Fruit fly (Drosophila melanogaster) whole organism, wandering third instar larva: ENCODE results near the gene rdog.

ENCODE experiments used
- Abd-B ChIP-seq: fragments of >200 bp; optimal IDR thresholded peaks from 2 replicates; lab custom pipeline; 2017; ENCODE audit warnings: missing biosample characterization, missing genetic modification characterization
- CG32264 ChIP-seq: fragments of 200-800 bp; sonication (Bioruptor generic); optimal IDR thresholded peaks from 2 replicates; lab custom pipeline; 2016; ENCODE audit warnings: missing biosample characterization, missing genetic modification characterization
- CG9705 ChIP-seq: fragments of 200-800 bp; sonication (Bioruptor generic); optimal IDR thresholded peaks from 2 replicates; lab custom pipeline; 2018; ENCODE audit warnings: missing biosample characterization, mild to moderate bottlenecking, missing genetic modification characterization
- CrebA ChIP-seq: fragments of 200-800 bp; sonication (Bioruptor generic); optimal IDR thresholded peaks from 2 replicates; lab custom pipeline; 2016; ENCODE audit warnings: missing biosample characterization, mild to moderate bottlenecking, missing genetic modification characterization, borderline replicate concordance
- Dfd ChIP-seq: fragments of >200 bp; optimal IDR thresholded peaks from 2 replicates; lab custom pipeline; 2017; ENCODE audit warnings: missing biosample characterization, missing genetic modification characterization
- Dif ChIP-seq: fragments of 200-275, 200-300 bp; sonication (Bioruptor generic); optimal IDR thresholded peaks from 2 replicates; lab custom pipeline; 2018; ENCODE audit warnings: missing biosample characterization, missing genetic modification characterization; ENCODE audit not compliant: partially characterized antibody
- GATAd ChIP-seq: sonication (Bioruptor generic); optimal IDR thresholded peaks from 2 replicates; lab custom pipeline; 2016; ENCODE audit warnings: missing biosample characterization, missing genetic modification characterization
- HLH106 ChIP-seq: fragments of 200-800 bp; optimal IDR thresholded peaks from 3 replicates; lab custom pipeline; 2019; ENCODE audit warnings: missing biosample characterization, mild to moderate bottlenecking, missing genetic modification characterization, moderate library complexity
- Hnf4 ChIP-seq: fragments of 200-800 bp; sonication (Bioruptor generic); optimal IDR thresholded peaks from 2 replicates; lab custom pipeline; 2016; ENCODE audit warnings: missing biosample characterization, mild to moderate bottlenecking, missing genetic modification characterization
- Hr78 ChIP-seq: fragments of >200 bp; optimal IDR thresholded peaks from 2 replicates; lab custom pipeline; 2017; ENCODE audit warnings: missing biosample characterization, missing genetic modification characterization
- Hr83 ChIP-seq: fragments of 200-300 bp; sonication (Bioruptor generic); optimal IDR thresholded peaks from 2 replicates; lab custom pipeline; 2016; ENCODE audit warnings: missing biosample characterization, mild to moderate bottlenecking, missing genetic modification characterization, moderate library complexity; ENCODE audit not compliant: poor library complexity, severe bottlenecking
- Jra ChIP-seq: sonication (Bioruptor generic); optimal IDR thresholded peaks from 2 replicates; lab custom pipeline; 2016; ENCODE audit warnings: missing biosample characterization, missing genetic modification characterization
- Mio ChIP-seq: sonication (Bioruptor generic); optimal IDR thresholded peaks from 2 replicates; lab custom pipeline; 2016; ENCODE audit warnings: missing biosample characterization, missing genetic modification characterization
- Myc ChIP-seq: fragments of >200 bp; optimal IDR thresholded peaks from 2 replicates; lab custom pipeline; 2017
- N ChIP-seq: fragments of >200 bp; optimal IDR thresholded peaks from 2 replicates; lab custom pipeline; 2018; ENCODE audit warnings: missing biosample characterization, missing external identifiers, missing genetic modification characterization
- OdsH ChIP-seq: fragments of 200-800 bp; sonication (Bioruptor generic); optimal IDR thresholded peaks from 2 replicates; lab custom pipeline; 2016; ENCODE audit warnings: missing biosample characterization, mild to moderate bottlenecking, missing genetic modification characterization
- Rel ChIP-seq, 2 experiments: fragments of 200-800 bp; sonication (Bioruptor generic) in 1 of 2; optimal IDR thresholded peaks; 2 replicates in 1 of 2; 3 replicates in 1 of 2; lab custom pipeline; 2016 to 2019; ENCODE audit warnings: mild to moderate bottlenecking in 2 of 2, missing biosample characterization in 2 of 2, missing genetic modification characterization in 2 of 2, moderate library complexity in 1 of 2
- Sp1 ChIP-seq: fragments of 200-800 bp; sonication (Bioruptor generic); optimal IDR thresholded peaks from 3 replicates; lab custom pipeline; 2019; ENCODE audit warnings: missing biosample characterization, mild to moderate bottlenecking, missing genetic modification characterization, moderate library complexity
- Vsx2 ChIP-seq: fragments of 200-300, 225-300 bp; sonication (Bioruptor generic); optimal IDR thresholded peaks from 2 replicates; lab custom pipeline; 2018; ENCODE audit warnings: missing biosample characterization, missing genetic modification characterization; ENCODE audit not compliant: partially characterized antibody
- br ChIP-seq: fragments of 200-800 bp; sonication (Bioruptor generic); optimal IDR thresholded peaks from 2 replicates; lab custom pipeline; 2016; ENCODE audit warnings: missing biosample characterization, missing genetic modification characterization
- brk ChIP-seq: fragments of 200-800 bp; sonication (Bioruptor generic); optimal IDR thresholded peaks from 2 replicates; lab custom pipeline; 2016; ENCODE audit warnings: missing biosample characterization, mild to moderate bottlenecking, missing genetic modification characterization
- dl ChIP-seq, 2 experiments: fragments of 175-275, 200-275 bp in 1 of 2; fragments of 200-275 bp in 1 of 2; sonication (Bioruptor generic); optimal IDR thresholded peaks; lab custom pipeline; 2018; ENCODE audit warnings: mild to moderate bottlenecking in 2 of 2, missing biosample characterization in 2 of 2, missing genetic modification characterization in 2 of 2, moderate library complexity in 2 of 2; ENCODE audit not compliant: partially characterized antibody in 2 of 2, insufficient read depth in 1 of 2
- dmrt93B ChIP-seq: fragments of 200-800 bp; sonication (Bioruptor generic); optimal IDR thresholded peaks from 2 replicates; lab custom pipeline; 2018; ENCODE audit warnings: missing biosample characterization, mild to moderate bottlenecking, missing genetic modification characterization
- dsf ChIP-seq: sonication (Bioruptor generic); optimal IDR thresholded peaks from 2 replicates; lab custom pipeline; 2016; ENCODE audit warnings: missing biosample characterization, missing genetic modification characterization, borderline replicate concordance
- ey ChIP-seq: fragments of 200-800 bp; sonication (Bioruptor generic); optimal IDR thresholded peaks from 2 replicates; lab custom pipeline; 2016; ENCODE audit warnings: missing biosample characterization, missing genetic modification characterization
- foxo ChIP-seq, 2 experiments: fragments of 200-800 bp; sonication (Bioruptor generic); optimal IDR thresholded peaks; 2 replicates in 1 of 2; 3 replicates in 1 of 2; lab custom pipeline; 2016 to 2017; ENCODE audit warnings: missing biosample characterization in 2 of 2, missing genetic modification characterization in 2 of 2
- fru ChIP-seq: fragments of 200-800 bp; sonication (Bioruptor generic); optimal IDR thresholded peaks from 3 replicates; lab custom pipeline; 2016; ENCODE audit warnings: missing biosample characterization, mild to moderate bottlenecking, missing genetic modification characterization
- h ChIP-seq: fragments of 200-800 bp; sonication (Bioruptor generic); optimal IDR thresholded peaks from 3 replicates; lab custom pipeline; 2016; ENCODE audit warnings: missing biosample characterization, mild to moderate bottlenecking, missing genetic modification characterization
- jim ChIP-seq: fragments of 175-275, 200-325 bp; sonication (Bioruptor generic); optimal IDR thresholded peaks from 2 replicates; lab custom pipeline; 2016; ENCODE audit warnings: missing biosample characterization, mild to moderate bottlenecking, missing genetic modification characterization
- lola ChIP-seq: fragments of >200 bp; optimal IDR thresholded peaks from 2 replicates; lab custom pipeline; 2017; ENCODE audit warnings: missing biosample characterization, missing genetic modification characterization
- pan ChIP-seq: fragments of >200 bp; optimal IDR thresholded peaks from 2 replicates; lab custom pipeline; 2017
- psq ChIP-seq: fragments of 200-800 bp; sonication (Bioruptor generic); optimal IDR thresholded peaks from 3 replicates; lab custom pipeline; 2017; ENCODE audit warnings: missing biosample characterization, mild to moderate bottlenecking, missing genetic modification characterization, moderate library complexity
- rgr ChIP-seq: fragments of 200-800 bp; sonication (Bioruptor generic); optimal IDR thresholded peaks from 3 replicates; lab custom pipeline; 2016; ENCODE audit warnings: missing biosample characterization, mild to moderate bottlenecking, missing genetic modification characterization
- sage ChIP-seq: fragments of 200-800 bp; sonication (Bioruptor generic); optimal IDR thresholded peaks from 2 replicates; lab custom pipeline; 2016; ENCODE audit warnings: missing biosample characterization, mild to moderate bottlenecking, missing genetic modification characterization
- sv ChIP-seq: fragments of 200-800 bp; sonication (Bioruptor generic); optimal IDR thresholded peaks from 3 replicates; lab custom pipeline; 2016; ENCODE audit warnings: missing biosample characterization, missing genetic modification characterization
- tai ChIP-seq: sonication (Bioruptor generic); optimal IDR thresholded peaks from 2 replicates; lab custom pipeline; 2016; ENCODE audit warnings: missing biosample characterization, missing genetic modification characterization
- usp ChIP-seq: fragments of >200 bp; optimal IDR thresholded peaks from 2 replicates; lab custom pipeline; 2017; ENCODE audit warnings: missing biosample characterization, missing genetic modification characterization
- woc ChIP-seq: sonication (Bioruptor generic); optimal IDR thresholded peaks from 2 replicates; lab custom pipeline; 2016; ENCODE audit warnings: missing biosample characterization, mild to moderate bottlenecking, missing genetic modification characterization

The rdog gene

DNA sequence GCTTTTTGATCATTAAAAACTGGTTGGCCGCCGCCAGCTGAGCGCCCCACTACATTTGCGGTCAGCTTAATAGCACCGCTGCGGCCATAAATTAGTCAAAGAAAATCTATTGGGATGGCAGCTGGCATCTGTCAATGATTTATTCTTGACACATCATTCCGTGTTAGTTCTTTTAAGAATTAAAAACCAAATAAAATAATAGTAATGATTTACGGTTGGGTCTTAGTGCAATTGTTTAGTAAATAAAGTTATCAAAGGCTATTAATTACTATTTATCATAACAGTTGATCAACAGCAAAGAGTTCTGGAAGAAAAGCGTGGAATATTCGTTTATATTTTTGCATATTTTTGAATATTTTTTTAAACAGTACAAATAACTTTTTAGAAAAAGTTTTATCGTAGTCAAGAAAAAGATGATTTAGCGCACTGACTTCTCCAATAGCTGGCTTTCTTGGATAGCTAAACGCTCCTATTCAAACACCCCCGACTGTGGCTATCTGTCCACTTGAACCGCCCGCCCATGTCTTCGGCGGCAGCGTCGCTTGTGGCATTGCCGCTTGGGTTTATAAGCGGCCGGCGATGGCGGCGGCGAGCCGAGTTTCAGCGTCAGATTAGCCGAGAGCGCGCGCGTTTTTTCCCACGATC is 39.2 kb downstream of the rdog start, which contains the start of gene CG14515:
Gene CG14515, plus strand, starts transcription at position 590 of the 645 bp plus-strand sequence.
- TF ChIP-seq lola (GFP tag; lab: Kevin White, UChicago) (no peak), Jra (GFP tag; lab: Kevin White, UChicago) (no peak), Dfd (GFP tag; lab: Kevin White, UChicago) (no peak), usp (no peak), Dif (GFP tag; lab: Kevin White, UChicago) (no peak), br (GFP tag; lab: Kevin White, UChicago) (no peak), ey (GFP tag; lab: Kevin White, UChicago) (no peak), Rel (GFP tag; optimal IDR thresholded peaks at IDR 0.05; lab: Kevin White, UChicago) (no peak), Rel (tag; optimal IDR thresholded peaks at IDR 0.05; lab: Kevin White, UChicago) (no peak)

DNA sequence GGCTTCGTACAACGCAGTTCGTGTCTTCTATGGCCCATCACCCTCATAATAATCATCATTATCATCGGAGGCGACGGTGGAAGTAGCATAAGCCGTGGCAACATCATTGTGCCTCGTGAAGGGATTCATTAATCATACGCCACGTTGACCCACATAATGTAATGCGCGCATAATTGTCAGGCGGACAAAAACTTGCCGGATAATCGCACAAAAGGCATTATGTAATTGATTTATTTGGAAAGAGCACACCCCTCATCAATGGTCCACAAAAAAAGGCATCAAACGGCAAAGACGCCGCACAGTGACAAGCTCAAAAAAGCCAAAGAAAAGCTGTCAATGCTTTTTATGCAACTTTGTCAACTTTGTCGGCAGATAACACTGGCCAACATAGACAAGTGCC is 40.4 kb downstream of the rdog start:
- no peak for TF ChIP-seq ey (GFP tag; lab: Kevin White, UChicago)
- no peak for TF ChIP-seq jim (GFP tag; lab: Kevin White, UChicago)
- no peak for TF ChIP-seq CG9705 (GFP tag; lab: Kevin White, UChicago)
- no peak for TF ChIP-seq Myc (lab: Kevin White, UChicago)
- no peak for TF ChIP-seq rgr
- TF ChIP-seq sv (GFP tag; lab: Kevin White, UChicago): no peak
- TF ChIP-seq br (GFP tag; lab: Kevin White, UChicago): no peak
- TF ChIP-seq GATAd (GFP tag; lab: Kevin White, UChicago): no peak
- TF ChIP-seq lola (GFP tag; lab: Kevin White, UChicago): no peak
- TF ChIP-seq Vsx2: no peak
- TF ChIP-seq Dfd (GFP tag; lab: Kevin White, UChicago): no peak
- TF ChIP-seq Hr78 (GFP tag; lab: Kevin White, UChicago): no peak
- TF ChIP-seq woc (GFP tag; lab: Kevin White, UChicago): no peak
- no peak for TF ChIP-seq Dif (GFP tag; lab: Kevin White, UChicago)

DNA sequence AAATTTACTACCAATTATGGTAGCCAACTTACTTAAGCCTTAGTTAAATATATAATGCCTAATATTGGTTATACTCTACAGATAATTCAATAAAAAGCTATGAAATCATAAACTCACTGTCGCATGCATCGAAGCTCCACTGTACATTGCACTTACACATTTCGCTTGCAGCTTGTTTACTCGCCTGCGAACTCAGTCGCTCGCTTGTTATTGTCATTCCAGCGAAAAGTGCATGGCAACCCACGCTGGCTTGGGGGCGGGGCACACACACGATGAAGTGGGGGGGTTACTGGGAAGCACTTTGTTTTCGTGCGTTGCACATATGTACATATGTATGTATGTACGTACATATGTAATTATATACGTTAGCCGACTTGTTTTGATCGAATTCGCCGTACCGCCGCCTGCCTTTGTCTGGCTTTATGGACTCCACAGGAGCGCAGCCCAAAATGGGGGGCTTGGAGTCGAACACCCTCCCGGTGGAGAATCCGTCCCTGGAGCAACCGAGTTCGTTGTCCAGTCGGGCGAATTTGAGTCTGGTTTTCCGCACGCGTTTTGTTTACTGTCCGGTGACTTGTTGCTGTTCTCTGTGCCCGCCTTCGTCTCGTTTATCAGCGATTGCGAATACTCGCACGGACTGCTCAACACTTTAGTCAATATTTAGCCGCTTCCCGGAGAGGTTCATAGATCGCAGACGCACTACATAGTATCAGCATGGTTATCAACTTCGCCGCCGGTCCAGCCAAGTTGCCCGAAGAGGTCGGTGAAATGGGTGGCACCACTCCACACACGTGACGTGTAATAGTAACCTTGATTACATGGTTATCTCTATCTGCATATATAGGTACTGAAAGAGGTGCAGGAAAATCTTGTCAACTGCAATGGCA is 42.1 kb downstream of the rdog start, which contains the start of gene CG11899:
Gene CG11899, plus strand, starts transcription at position 648 of the 887 bp plus-strand sequence.
- no peak for TF ChIP-seq Hr78 (GFP tag; lab: Kevin White, UChicago)
- peak; percentile 85 for TF ChIP-seq Rel (GFP tag; optimal IDR thresholded peaks at IDR 0.05; lab: Kevin White, UChicago)
- peak; percentile 86 for TF ChIP-seq Rel (tag; optimal IDR thresholded peaks at IDR 0.05; lab: Kevin White, UChicago)
- TF ChIP-seq rgr: peak; percentile 82
- TF ChIP-seq Hr83 (GFP tag; lab: Kevin White, UChicago): peak; percentile 94
- TF ChIP-seq Sp1 (GFP tag; lab: Kevin White, UChicago): peak; percentile 69
- TF ChIP-seq foxo (GFP tag; optimal IDR thresholded peaks at IDR 0.05; lab: Kevin White, UChicago): peak; percentile 31 to 97
- TF ChIP-seq CrebA (GFP tag; lab: Kevin White, UChicago): no peak
- TF ChIP-seq HLH106 (tag; lab: Kevin White, UChicago): peak; percentile 82
- TF ChIP-seq Jra (GFP tag; lab: Kevin White, UChicago): peak; percentile 89
- peak; percentile 94 for TF ChIP-seq br (GFP tag; lab: Kevin White, UChicago)
- TF ChIP-seq N (GFP tag; lab: Kevin White, UChicago): no peak
- TF ChIP-seq Mio (GFP tag; lab: Kevin White, UChicago): no peak
- TF ChIP-seq tai: peak; percentile 93
- TF ChIP-seq dsf (GFP tag; lab: Kevin White, UChicago): no peak
- no peak for TF ChIP-seq sv (GFP tag; lab: Kevin White, UChicago)
- TF ChIP-seq Vsx2: peak; percentile 94
- peak; percentile 87 for TF ChIP-seq ey (GFP tag; lab: Kevin White, UChicago)
- TF ChIP-seq CG32264 (GFP tag; lab: Kevin White, UChicago): peak; percentile 82
- TF ChIP-seq woc (GFP tag; lab: Kevin White, UChicago): peak; percentile 97
- TF ChIP-seq Myc (lab: Kevin White, UChicago): no peak
- TF ChIP-seq OdsH (GFP tag; lab: Kevin White, UChicago): peak; percentile 86
- TF ChIP-seq h (GFP tag; lab: Kevin White, UChicago): peak; percentile 98
- no peak for TF ChIP-seq brk (GFP tag; lab: Kevin White, UChicago)
- peak; percentile 92 for TF ChIP-seq Hnf4 (GFP tag; lab: Kevin White, UChicago)
- no peak for TF ChIP-seq usp
- TF ChIP-seq dmrt93B (GFP tag; lab: Kevin White, UChicago): peak; percentile 61
- TF ChIP-seq lola (GFP tag; lab: Kevin White, UChicago): no peak
- TF ChIP-seq CG9705 (GFP tag; lab: Kevin White, UChicago): peak; percentile 78
- TF ChIP-seq Abd-B (GFP tag; lab: Kevin White, UChicago): no peak
- peak; percentile 86 for TF ChIP-seq Dif (GFP tag; lab: Kevin White, UChicago)
- peak; percentile 91 for TF ChIP-seq fru (GFP tag; lab: Kevin White, UChicago)
- peak; percentile 69 for TF ChIP-seq jim (GFP tag; lab: Kevin White, UChicago)
- TF ChIP-seq pan (lab: Kevin White, UChicago): no peak
- no peak for TF ChIP-seq Dfd (GFP tag; lab: Kevin White, UChicago)
- peak; percentile 43 for TF ChIP-seq GATAd (GFP tag; lab: Kevin White, UChicago)
- peak; percentile 96 for TF ChIP-seq psq (GFP tag; lab: Kevin White, UChicago)
- peak; percentile 15 to 47 for TF ChIP-seq dl (GFP tag; optimal IDR thresholded peaks at IDR 0.05; lab: Kevin White, UChicago; ENCODE audit: insufficient read depth in 1 of 2, partially characterized antibody in 2 of 2)
- peak; percentile 90 for TF ChIP-seq sage (GFP tag; lab: Kevin White, UChicago)
